Fruit fly (Drosophila melanogaster) whole organism, adult: ENCODE results near the gene lawc.

Experiments
- CG14711 ChIP-seq: fragments of 200-800 bp; sonication (Bioruptor generic); optimal IDR thresholded peaks from 2 replicates; lab custom pipeline; 2018; ENCODE audit warnings: missing biosample characterization, mild to moderate bottlenecking, missing genetic modification characterization, moderate library complexity
- CG1620 ChIP-seq: fragments of 200-800 bp; sonication (Bioruptor generic); optimal IDR thresholded peaks from 2 replicates; lab custom pipeline; 2016; ENCODE audit warnings: missing biosample characterization, missing genetic modification characterization
- CG33017 ChIP-seq: fragments of 200-800 bp; sonication (Bioruptor generic); optimal IDR thresholded peaks from 2 replicates; lab custom pipeline; 2018; ENCODE audit warnings: missing biosample characterization, mild to moderate bottlenecking, missing genetic modification characterization, moderate library complexity
- CG5204 ChIP-seq: fragments of 200-800 bp; sonication (Bioruptor generic); optimal IDR thresholded peaks from 2 replicates; lab custom pipeline; 2016; ENCODE audit warnings: missing biosample characterization, missing genetic modification characterization
- CG7101 ChIP-seq: fragments of 200-800 bp; sonication (Bioruptor generic); optimal IDR thresholded peaks from 2 replicates; lab custom pipeline; 2018; ENCODE audit warnings: missing biosample characterization, mild to moderate bottlenecking, missing genetic modification characterization, moderate library complexity
- Crg-1 ChIP-seq: fragments of 200-800 bp; sonication (Bioruptor generic); optimal IDR thresholded peaks from 2 replicates; lab custom pipeline; 2016; ENCODE audit warnings: missing biosample characterization, missing genetic modification characterization
- Mnt ChIP-seq: fragments of 200-800 bp; sonication (Bioruptor generic); optimal IDR thresholded peaks from 2 replicates; lab custom pipeline; 2016; ENCODE audit warnings: missing biosample characterization, mild to moderate bottlenecking, missing genetic modification characterization
- bab1 ChIP-seq: fragments of 200-800 bp; sonication (Bioruptor generic); optimal IDR thresholded peaks from 3 replicates; lab custom pipeline; 2019; ENCODE audit warnings: missing biosample characterization, mild to moderate bottlenecking, missing genetic modification characterization, moderate library complexity
- cic ChIP-seq: fragments of 200-800 bp; sonication (Bioruptor generic); optimal IDR thresholded peaks from 2 replicates; lab custom pipeline; 2017; ENCODE audit warnings: missing biosample characterization, mild to moderate bottlenecking, missing genetic modification characterization, moderate library complexity
- toe ChIP-seq: fragments of 200-800 bp; sonication (Bioruptor generic); optimal IDR thresholded peaks from 2 replicates; lab custom pipeline; 2016; ENCODE audit warnings: missing biosample characterization, missing genetic modification characterization

DNA sequence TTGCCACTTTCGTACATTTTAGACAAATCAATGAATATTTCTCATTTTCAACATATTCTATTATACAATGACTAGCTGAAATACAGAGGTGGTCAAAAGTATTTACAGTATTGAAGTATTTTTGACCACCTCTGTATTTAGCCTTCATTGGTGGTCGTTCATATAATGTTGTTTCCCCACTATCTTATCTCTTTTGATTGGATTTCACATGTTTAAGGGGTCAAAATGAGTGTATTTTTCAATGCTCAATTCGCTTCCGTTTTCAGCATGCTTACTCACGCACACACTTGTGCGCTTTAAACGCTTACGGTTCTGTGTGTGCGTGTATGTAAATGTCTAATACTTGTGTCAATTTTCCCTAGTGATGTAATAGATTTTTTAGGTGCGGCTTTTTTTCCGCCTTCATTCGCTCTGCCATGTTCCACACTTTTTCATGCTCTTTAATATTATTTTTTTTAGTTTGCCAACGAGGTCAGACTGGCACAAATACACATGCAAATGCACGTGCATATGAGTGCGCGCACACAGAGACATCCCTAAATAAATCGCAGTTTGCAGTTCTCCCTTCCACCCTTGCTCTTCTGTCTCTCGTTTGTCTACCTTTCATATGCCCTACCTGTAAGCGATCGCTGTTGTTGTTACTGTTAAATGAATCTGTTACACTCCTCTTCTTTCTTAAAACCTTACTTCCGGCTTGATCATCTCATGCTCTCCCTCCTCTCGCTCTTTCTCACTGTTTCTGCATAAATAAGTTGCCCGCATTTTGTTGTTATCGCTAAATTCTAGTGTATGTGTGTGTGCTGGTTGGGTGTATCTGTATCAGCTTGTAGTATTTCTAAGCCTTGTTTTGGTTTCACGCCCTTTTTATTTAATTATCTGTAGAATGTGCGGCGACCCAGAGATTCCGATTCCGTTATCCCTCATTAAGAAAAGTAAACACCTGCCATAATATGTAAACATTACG, 1.0 kb upstream of the lawc start:
- TF ChIP-seq CG7101 (peak; percentile 15), Crg-1 (GFP tag; lab: Kevin White, UChicago) (no peak), CG5204 (no peak), bab1 (GFP tag; lab: Kevin White, UChicago) (peak; percentile 57), cic (GFP tag; lab: Kevin White, UChicago) (peak; percentile 74), toe (no peak), CG1620 (GFP tag; lab: Kevin White, UChicago) (peak; percentile 41), CG33017 (tag; lab: Kevin White, UChicago) (peak; percentile 7), Mnt (GFP tag; lab: Kevin White, UChicago) (peak; percentile 64), CG14711 (no peak)
